3 worm cellular contexts compared by ENCODE assay signal in genomic region chrIII:4899728-4900127, ce11.
TF ChIP-seq lines count a peak whose summit lies in the region.

No protein-coding gene starts in this region.

TF ChIP-seq in whole organism, L1 larva, 84 proteins besides CTCF, POLR2A, EP300 and RAD21 (continued from another document and continues in another):
- TF ChIP-seq ceh-90 (tag; optimal IDR thresholded peaks at IDR 0.05; lab: Kevin White, UChicago): peak; percentile 73
- TF ChIP-seq tlp-1 (tag; optimal IDR thresholded peaks at IDR 0.05; lab: Kevin White, UChicago): no peak
- peak; percentile 99 for TF ChIP-seq elt-2 (tag; optimal IDR thresholded peaks at IDR 0.05; lab: Kevin White, UChicago)
- peak; percentile 96 to 97 for TF ChIP-seq efl-1 (optimal IDR thresholded peaks at IDR 0.05; lab: Kevin White, UChicago)
- TF ChIP-seq efl-1 (GFP tag; optimal IDR thresholded peaks at IDR 0.05 in 1 of 2; lab: Kevin White, UChicago): peak; percentile 85 to 99
- peak; percentile 98 for TF ChIP-seq vab-15 (tag; optimal IDR thresholded peaks at IDR 0.05; lab: Kevin White, UChicago)
- peak; percentile 100 for TF ChIP-seq nhr-19 (GFP tag; conservative IDR thresholded peaks at IDR 0.05; lab: Robert Waterston, UW)
- TF ChIP-seq ets-5 (GFP tag; IDR thresholded peaks at IDR 0.05; lab: Robert Waterston, UW): no peak
- TF ChIP-seq unc-30 (tag; optimal IDR thresholded peaks at IDR 0.05; lab: Kevin White, UChicago): no peak
- TF ChIP-seq mdl-1 (tag; optimal IDR thresholded peaks at IDR 0.05; lab: Kevin White, UChicago): peak; percentile 45 to 99
- peak; percentile 98 for TF ChIP-seq isw-1 (GFP tag; IDR thresholded peaks at IDR 0.05; lab: Robert Waterston, UW)
- TF ChIP-seq F16B12.6 (tag; optimal IDR thresholded peaks at IDR 0.05; lab: Kevin White, UChicago): peak; percentile 68
- peak; percentile 100 for TF ChIP-seq fkh-8 (tag; optimal IDR thresholded peaks at IDR 0.05; lab: Kevin White, UChicago)
- peak; percentile 43 for TF ChIP-seq nhr-12 (tag; optimal IDR thresholded peaks at IDR 0.05; lab: Kevin White, UChicago)
- peak; percentile 98 for TF ChIP-seq rnt-1 (tag; optimal IDR thresholded peaks at IDR 0.05; lab: Kevin White, UChicago)
- peak; percentile 69 for TF ChIP-seq nhr-76 (tag; optimal IDR thresholded peaks at IDR 0.05; lab: Kevin White, UChicago)
- TF ChIP-seq aly-2 (tag; optimal IDR thresholded peaks at IDR 0.05; lab: Kevin White, UChicago): peak; percentile 90
- TF ChIP-seq ceh-82 (tag; optimal IDR thresholded peaks at IDR 0.05; lab: Kevin White, UChicago): peak; percentile 95 to 98 (median 97)
- TF ChIP-seq fkh-4 (tag; optimal IDR thresholded peaks at IDR 0.05; lab: Kevin White, UChicago; ENCODE audit: borderline replicate concordance): peak; percentile 93
- peak; percentile 100 for TF ChIP-seq blmp-1 (tag; optimal IDR thresholded peaks at IDR 0.05; lab: Kevin White, UChicago)
- TF ChIP-seq ceh-63 (GFP tag; optimal IDR thresholded peaks at IDR 0.05; lab: Kevin White, UChicago): peak; percentile 92
- peak; percentile 80 for TF ChIP-seq unc-98 (GFP tag; IDR thresholded peaks at IDR 0.05; lab: Robert Waterston, UW)
- TF ChIP-seq unc-86 (tag; optimal IDR thresholded peaks at IDR 0.05; lab: Kevin White, UChicago): peak; percentile 100
- TF ChIP-seq snu-23 (GFP tag; optimal IDR thresholded peaks at IDR 0.05; lab: Kevin White, UChicago): peak; percentile 100
- TF ChIP-seq mef-2 (tag; optimal IDR thresholded peaks at IDR 0.05; lab: Kevin White, UChicago): peak; percentile 96
- peak; percentile 98 for TF ChIP-seq irx-1 (tag; optimal IDR thresholded peaks at IDR 0.05; lab: Kevin White, UChicago)
- TF ChIP-seq lin-15B (tag; optimal IDR thresholded peaks at IDR 0.05; lab: Kevin White, UChicago): peak; percentile 94
- TF ChIP-seq sup-37 (GFP tag; optimal IDR thresholded peaks at IDR 0.05; lab: Kevin White, UChicago): peak; percentile 100
- peak; percentile 30 for TF ChIP-seq zag-1 (tag; optimal IDR thresholded peaks at IDR 0.05; lab: Kevin White, UChicago)
- peak; percentile 69 for TF ChIP-seq ces-1 (GFP tag; optimal IDR thresholded peaks at IDR 0.05; lab: Kevin White, UChicago)
- no peak for TF ChIP-seq ama-1 (optimal IDR thresholded peaks at IDR 0.05; lab: Kevin White, UChicago)
- peak; percentile 94 for TF ChIP-seq nhr-11 (tag; optimal IDR thresholded peaks at IDR 0.05; lab: Kevin White, UChicago)
- peak; percentile 93 for TF ChIP-seq lin-39 (tag; optimal IDR thresholded peaks at IDR 0.05; lab: Kevin White, UChicago)
- peak; percentile 100 for TF ChIP-seq tbx-2 (tag; optimal IDR thresholded peaks at IDR 0.05; lab: Kevin White, UChicago)
- TF ChIP-seq alr-1 (tag; optimal IDR thresholded peaks at IDR 0.05; lab: Kevin White, UChicago; ENCODE audit: borderline replicate concordance): no peak
- TF ChIP-seq mab-9 (GFP tag; IDR thresholded peaks at IDR 0.05; lab: Robert Waterston, UW): peak; percentile 98
- peak; percentile 83 to 96 for TF ChIP-seq egl-27 (tag; optimal IDR thresholded peaks at IDR 0.05; lab: Kevin White, UChicago)
- no peak for TF ChIP-seq nhr-84 (tag; optimal IDR thresholded peaks at IDR 0.05; lab: Kevin White, UChicago)
- peak in 5 of 6 experiments; percentile 68 to 98 (median 97) for TF ChIP-seq elt-3 (tag; optimal IDR thresholded peaks at IDR 0.05; lab: Kevin White, UChicago)
- peak; percentile 100 for TF ChIP-seq dsc-1 (tag; optimal IDR thresholded peaks at IDR 0.05; lab: Kevin White, UChicago)
- TF ChIP-seq pax-3 (tag; optimal IDR thresholded peaks at IDR 0.05; lab: Kevin White, UChicago): peak; percentile 100
- no peak for TF ChIP-seq sptf-1 (tag; optimal IDR thresholded peaks at IDR 0.05; lab: Kevin White, UChicago)
- peak; percentile 96 for TF ChIP-seq zip-4 (GFP tag; optimal IDR thresholded peaks at IDR 0.05; lab: Kevin White, UChicago)

TF ChIP-seq in whole organism, L3 larva, 47 proteins besides CTCF, POLR2A, EP300 and RAD21 (continued from another document):
- TF ChIP-seq lsy-12 (tag; optimal IDR thresholded peaks at IDR 0.05; lab: Kevin White, UChicago) (peak; percentile 98), elt-1 (tag; optimal IDR thresholded peaks at IDR 0.05; lab: Kevin White, UChicago) (peak; percentile 85), ama-1 (optimal IDR thresholded peaks at IDR 0.05; lab: Kevin White, UChicago) (peak; percentile 82), nfya-1 (tag; optimal IDR thresholded peaks at IDR 0.05; lab: Kevin White, UChicago; ENCODE audit: insufficient read depth) (peak; percentile 99), skn-1 (tag; optimal IDR thresholded peaks at IDR 0.05; lab: Kevin White, UChicago) (peak; percentile 91), nhr-76 (tag; optimal IDR thresholded peaks at IDR 0.05; lab: Kevin White, UChicago) (peak; percentile 75), pha-4 (tag; optimal IDR thresholded peaks at IDR 0.05; lab: Kevin White, UChicago) (peak; percentile 99), daf-12 (tag; optimal IDR thresholded peaks at IDR 0.05; lab: Kevin White, UChicago) (peak; percentile 90), mdl-1 (tag; optimal IDR thresholded peaks at IDR 0.05; lab: Kevin White, UChicago) (peak; percentile 97), egl-5 (tag; optimal IDR thresholded peaks at IDR 0.05; lab: Kevin White, UChicago) (peak; percentile 94), pqm-1 (tag; optimal IDR thresholded peaks at IDR 0.05; lab: Kevin White, UChicago) (peak; percentile 96), ceh-82 (tag; optimal IDR thresholded peaks at IDR 0.05; lab: Kevin White, UChicago) (peak; percentile 93), ceh-16 (tag; optimal IDR thresholded peaks at IDR 0.05; lab: Kevin White, UChicago) (peak; percentile 76), aly-2 (tag; optimal IDR thresholded peaks at IDR 0.05; lab: Kevin White, UChicago) (no peak), ceh-28 (tag; optimal IDR thresholded peaks at IDR 0.05; lab: Kevin White, UChicago) (peak; percentile 95), sea-2 (GFP tag; optimal IDR thresholded peaks at IDR 0.05; lab: Kevin White, UChicago) (peak; percentile 87), elt-3 (tag; optimal IDR thresholded peaks at IDR 0.05; lab: Kevin White, UChicago) (peak in 2 of 3 experiments; percentile 25 to 95), elt-2 (tag; optimal IDR thresholded peaks at IDR 0.05; lab: Kevin White, UChicago) (peak; percentile 97), nhr-237 (tag; optimal IDR thresholded peaks at IDR 0.05; lab: Kevin White, UChicago) (no peak), lin-39 (tag; optimal IDR thresholded peaks at IDR 0.05; lab: Kevin White, UChicago) (peak; percentile 99), ztf-4 (tag; optimal IDR thresholded peaks at IDR 0.05; lab: Kevin White, UChicago) (peak; percentile 88), ceh-9 (tag; optimal IDR thresholded peaks at IDR 0.05; lab: Kevin White, UChicago) (no peak), egl-27 (tag; optimal IDR thresholded peaks at IDR 0.05; lab: Kevin White, UChicago) (peak; percentile 95), lin-15B (tag; optimal IDR thresholded peaks at IDR 0.05; lab: Kevin White, UChicago) (peak; percentile 96), nhr-23 (tag; optimal IDR thresholded peaks at IDR 0.05; lab: Kevin White, UChicago) (peak; percentile 100), hmg-11 (tag; optimal IDR thresholded peaks at IDR 0.05; lab: Kevin White, UChicago) (peak; percentile 97), nhr-25 (tag; optimal IDR thresholded peaks at IDR 0.05; lab: Kevin White, UChicago) (peak; percentile 100), jun-1 (tag; optimal IDR thresholded peaks at IDR 0.05; lab: Kevin White, UChicago) (peak; percentile 98)

TF ChIP-seq in whole organism, young adult, 124 proteins besides CTCF, POLR2A, EP300 and RAD21 (continued from another document and continues in another):
- TF ChIP-seq lag-1 (GFP tag; IDR thresholded peaks at IDR 0.05; lab: Robert Waterston, UW) (peak; percentile 86; the same call in 1 of the 2 replicates), zim-3 (tag; optimal IDR thresholded peaks at IDR 0.05; lab: Kevin White, UChicago) (peak; percentile 64), K12H6.12 (tag; optimal IDR thresholded peaks at IDR 0.05; lab: Kevin White, UChicago) (peak; percentile 100), tlf-1 (GFP tag; optimal IDR thresholded peaks at IDR 0.05; lab: Kevin White, UChicago) (peak; percentile 98), madf-8 (GFP tag; conservative IDR thresholded peaks at IDR 0.05; lab: Robert Waterston, UW) (peak; percentile 47), akir-1 (GFP tag; optimal IDR thresholded peaks at IDR 0.05; lab: Kevin White, UChicago) (peak; percentile 86), rpc-1 (optimal IDR thresholded peaks at IDR 0.05; lab: Kevin White, UChicago) (no peak), rpc-1 (tag; optimal IDR thresholded peaks at IDR 0.05; lab: Kevin White, UChicago) (no peak), ekl-4 (GFP tag; IDR thresholded peaks at IDR 0.05; lab: Robert Waterston, UW) (peak; percentile 98), T07F8.4 (tag; optimal IDR thresholded peaks at IDR 0.05; lab: Kevin White, UChicago) (peak; percentile 38), pha-4 (tag; optimal IDR thresholded peaks at IDR 0.05; lab: Kevin White, UChicago) (peak; percentile 84), B0019.2 (GFP tag; conservative IDR thresholded peaks at IDR 0.05; lab: Robert Waterston, UW) (peak; percentile 71), D2030.7 (GFP tag; IDR thresholded peaks at IDR 0.05; lab: Robert Waterston, UW) (peak; percentile 41), attf-5 (GFP tag; optimal IDR thresholded peaks at IDR 0.05; lab: Kevin White, UChicago) (peak; percentile 99), ztf-3 (GFP tag; optimal IDR thresholded peaks at IDR 0.05; lab: Kevin White, UChicago) (peak; percentile 98), cebp-2 (GFP tag; IDR thresholded peaks at IDR 0.05; lab: Robert Waterston, UW) (no peak), snpc-3.4 (tag; optimal IDR thresholded peaks at IDR 0.05; lab: Kevin White, UChicago) (no peak), cebp-1 (GFP tag; IDR thresholded peaks at IDR 0.05; lab: Robert Waterston, UW) (peak; percentile 87), cebp-1 (tag; optimal IDR thresholded peaks at IDR 0.05; lab: Kevin White, UChicago) (peak; percentile 98), F55B11.4 (tag; optimal IDR thresholded peaks at IDR 0.05; lab: Kevin White, UChicago; ENCODE audit: borderline replicate concordance, insufficient read depth) (no peak), C17E4.6 (GFP tag; IDR thresholded peaks at IDR 0.05; lab: Robert Waterston, UW) (peak; percentile 87), F57C9.4 (tag; optimal IDR thresholded peaks at IDR 0.05; lab: Kevin White, UChicago) (peak; percentile 58), F23B12.7 (tag; optimal IDR thresholded peaks at IDR 0.05; lab: Kevin White, UChicago; ENCODE audit: insufficient read depth) (peak; percentile 41), K11D2.4 (GFP tag; IDR thresholded peaks at IDR 0.05; lab: Robert Waterston, UW) (peak; percentile 98), aptf-3 (GFP tag; IDR thresholded peaks at IDR 0.05; lab: Robert Waterston, UW) (no peak), unc-130 (GFP tag; optimal IDR thresholded peaks at IDR 0.05; lab: Kevin White, UChicago) (peak; percentile 9), tbx-9 (tag; optimal IDR thresholded peaks at IDR 0.05; lab: Kevin White, UChicago; ENCODE audit: borderline replicate concordance) (no peak), nhr-27 (tag; optimal IDR thresholded peaks at IDR 0.05; lab: Kevin White, UChicago) (peak; percentile 80), sea-2 (GFP tag; IDR thresholded peaks at IDR 0.05; lab: Robert Waterston, UW) (peak; percentile 97), nfya-2 (GFP tag; IDR thresholded peaks at IDR 0.05; lab: Robert Waterston, UW) (no peak), egrh-3 (GFP tag; IDR thresholded peaks at IDR 0.05; lab: Robert Waterston, UW) (peak; percentile 70), ets-4 (GFP tag; optimal IDR thresholded peaks at IDR 0.05; lab: Kevin White, UChicago) (peak; percentile 99), hlh-12 (tag; optimal IDR thresholded peaks at IDR 0.05; lab: Kevin White, UChicago) (no peak), lsy-27 (tag; optimal IDR thresholded peaks at IDR 0.05; lab: Kevin White, UChicago; ENCODE audit: borderline replicate concordance, insufficient read depth) (no peak), snpc-1.3 (tag; optimal IDR thresholded peaks at IDR 0.05; lab: Kevin White, UChicago; ENCODE audit: insufficient read depth) (no peak), lir-1 (GFP tag; conservative IDR thresholded peaks at IDR 0.05; lab: Robert Waterston, UW) (peak; percentile 96), ceh-91 (GFP tag; IDR thresholded peaks at IDR 0.05; lab: Robert Waterston, UW) (peak; percentile 64), athp-1 (tag; optimal IDR thresholded peaks at IDR 0.05; lab: Kevin White, UChicago) (peak; percentile 96), ama-1 (optimal IDR thresholded peaks at IDR 0.05; lab: Kevin White, UChicago) (no peak), ama-1 (GFP tag; optimal IDR thresholded peaks at IDR 0.05; lab: Kevin White, UChicago) (no peak), let-607 (tag; optimal IDR thresholded peaks at IDR 0.05; lab: Kevin White, UChicago) (peak; percentile 94 to 95), Y53F4B.3 (GFP tag; IDR thresholded peaks at IDR 0.05; lab: Robert Waterston, UW) (no peak), nhr-80 (tag; optimal IDR thresholded peaks at IDR 0.05; lab: Kevin White, UChicago) (peak; percentile 99), F10E7.11 (tag; optimal IDR thresholded peaks at IDR 0.05; lab: Kevin White, UChicago) (peak; percentile 80), tbp1 (GFP tag; optimal IDR thresholded peaks at IDR 0.05; lab: Kevin White, UChicago) (peak; percentile 77), egl-44 (GFP tag; IDR thresholded peaks at IDR 0.05; lab: Robert Waterston, UW) (peak; percentile 98), lsl-1 (GFP tag; optimal IDR thresholded peaks at IDR 0.05; lab: Kevin White, UChicago) (peak; percentile 49), unc-62 (GFP tag; optimal IDR thresholded peaks at IDR 0.05; lab: Kevin White, UChicago) (peak; percentile 77), F37B4.10 (GFP tag; IDR thresholded peaks at IDR 0.05; lab: Robert Waterston, UW) (peak; percentile 94), hmg-20 (GFP tag; IDR thresholded peaks at IDR 0.05; lab: Robert Waterston, UW) (peak; percentile 83; the same call in 1 of the 2 replicates), ZK185.1 (tag; optimal IDR thresholded peaks at IDR 0.05; lab: Kevin White, UChicago; ENCODE audit: poor library complexity, severe bottlenecking) (peak; percentile 96), lin-54 (GFP tag; optimal IDR thresholded peaks at IDR 0.05; lab: Kevin White, UChicago) (peak; percentile 96), dpl-1 (GFP tag; optimal IDR thresholded peaks at IDR 0.05; lab: Kevin White, UChicago) (peak; percentile 32), egl-18 (GFP tag; IDR thresholded peaks at IDR 0.05; lab: Robert Waterston, UW) (peak; percentile 94), ztf-6 (GFP tag; IDR thresholded peaks at IDR 0.05; lab: Robert Waterston, UW) (peak; percentile 96), madf-6 (GFP tag; IDR thresholded peaks at IDR 0.05; lab: Robert Waterston, UW) (peak; percentile 78), atf-7 (tag; optimal IDR thresholded peaks at IDR 0.05; lab: Kevin White, UChicago) (peak; percentile 100), madf-10 (tag; optimal IDR thresholded peaks at IDR 0.05; lab: Kevin White, UChicago) (peak; percentile 95), mes-4 (tag; optimal IDR thresholded peaks at IDR 0.05; lab: Kevin White, UChicago) (no peak), fkh-3 (tag; optimal IDR thresholded peaks at IDR 0.05; lab: Kevin White, UChicago) (no peak), Y79H2A.3 (GFP tag; conservative IDR thresholded peaks at IDR 0.05; lab: Robert Waterston, UW) (peak; percentile 76), dox-1 (GFP tag; IDR thresholded peaks at IDR 0.05; lab: Robert Waterston, UW) (peak; percentile 99), mxl-1 (tag; optimal IDR thresholded peaks at IDR 0.05; lab: Kevin White, UChicago) (peak; percentile 58), rcor-1 (GFP tag; IDR thresholded peaks at IDR 0.05; lab: Robert Waterston, UW) (peak; percentile 96), chd-7 (tag; optimal IDR thresholded peaks at IDR 0.05; lab: Kevin White, UChicago) (peak; percentile 100), nhr-120 (GFP tag; IDR thresholded peaks at IDR 0.05; lab: Robert Waterston, UW) (no peak), snpc-4 (GFP tag; optimal IDR thresholded peaks at IDR 0.05; lab: Kevin White, UChicago) (peak; percentile 69), snpc-4 (tag; optimal IDR thresholded peaks at IDR 0.05; lab: Kevin White, UChicago) (peak; percentile 77 to 91 (median 82)), nfya-1 (tag; optimal IDR thresholded peaks at IDR 0.05; lab: Kevin White, UChicago; ENCODE audit: borderline replicate concordance, insufficient read depth) (no peak)
